Worm (Caenorhabditis elegans) whole organism, late embryonic: Measurements from ENCODE around the gene ifb-1.
"Not testable (repeated sequence)": the region's sequence is repeated elsewhere in the genome, so short reads cannot be mapped to it uniquely, and the experiment has no call there.

Experiments used
- F13H6.1 ChIP-seq: sonication (generic microtip); optimal IDR thresholded peaks from 2 replicates; lab custom pipeline; 2016; ENCODE audit warnings: missing genetic modification characterization, missing compliant biosample characterization
- ets-4 ChIP-seq: sonication (generic microtip); optimal IDR thresholded peaks from 2 replicates; lab custom pipeline; 2016; ENCODE audit warnings: missing genetic modification characterization, missing compliant biosample characterization
- fkh-10 ChIP-seq: fragments of 150-350 bp; optimal IDR thresholded peaks from 2 replicates; lab custom pipeline; 2014; ENCODE audit warnings: missing biosample characterization, missing genetic modification reagents, missing genetic modification characterization
- lim-6 ChIP-seq: sonication (generic microtip); optimal IDR thresholded peaks from 2 replicates; lab custom pipeline; 2016; ENCODE audit warnings: missing genetic modification characterization, missing compliant biosample characterization
- pha-4 ChIP-seq: fragments of 150-350 bp; optimal IDR thresholded peaks from 2 replicates; lab custom pipeline; 2018; ENCODE audit warnings: missing biosample characterization, missing genetic modification reagents, missing genetic modification characterization
- unc-86 ChIP-seq: sonication (generic microtip); optimal IDR thresholded peaks from 2 replicates; lab custom pipeline; 2016; ENCODE audit warnings: missing genetic modification characterization, missing compliant biosample characterization

DNA sequence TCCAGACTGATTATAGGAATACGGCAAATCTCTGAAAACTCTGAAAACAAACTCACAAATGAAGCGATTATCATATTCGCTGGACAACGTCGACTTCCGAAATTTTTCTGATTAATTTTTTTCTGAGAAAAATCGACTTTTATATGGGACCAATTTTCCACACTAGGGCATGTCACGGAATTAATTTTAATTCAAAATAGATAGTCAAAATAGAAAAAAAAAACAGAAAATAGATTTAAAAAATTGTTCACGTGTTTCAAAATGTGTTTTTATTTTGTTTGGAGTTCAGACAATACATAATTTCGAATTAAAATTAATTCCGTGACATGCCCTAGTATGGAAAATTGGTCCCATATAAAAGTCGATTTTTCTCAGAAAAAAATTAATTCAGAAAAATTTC is 7.8 kb upstream of the ifb-1 start, which contains the start of the genes F10C1.3 and F10C1.23:
- TF ChIP-seq F13H6.1 (tag; lab: Kevin White, UChicago); lim-6 (tag; lab: Kevin White, UChicago); fkh-10 (GFP tag; lab: Kevin White, UChicago); pha-4; unc-86 (tag; lab: Kevin White, UChicago); ets-4 (tag; lab: Kevin White, UChicago): not testable (repeated sequence)
